Worm (Caenorhabditis elegans) whole organism, L4 larva: Measurements from ENCODE around the gene grl-22.

Source experiments
- F49E8.2 ChIP-seq: sonication (generic microtip); optimal IDR thresholded peaks from 2 replicates; lab custom pipeline; 2016; ENCODE audit warnings: missing compliant biosample characterization, mild to moderate bottlenecking, missing genetic modification characterization, borderline replicate concordance
- T26A8.4 ChIP-seq: fragments of 200-800 bp; sonication (Bioruptor generic); IDR thresholded peaks from 2 replicates; pipeline ENCODE4 v1.3.6; 2022; ENCODE audit warnings: missing genetic modification characterization, missing compliant biosample characterization
- Y105C5A.15 ChIP-seq: fragments of 200-800 bp; sonication (Bioruptor generic); IDR thresholded peaks from 2 replicates; pipeline ENCODE4 v1.3.6; 2022; ENCODE audit warnings: missing genetic modification characterization, missing compliant biosample characterization
- Y5F2A.4 ChIP-seq: fragments of 200-800 bp; sonication (Bioruptor generic); optimal IDR thresholded peaks from 2 replicates; lab custom pipeline; 2018; ENCODE audit warnings: mild to moderate bottlenecking, missing genetic modification characterization, missing compliant biosample characterization
- Y75B8A.6 ChIP-seq: fragments of 200-800 bp; sonication (Bioruptor generic); IDR thresholded peaks from 2 replicates; pipeline ENCODE4 v1.3.6; 2022; ENCODE audit warnings: missing genetic modification reagents, missing genetic modification characterization, missing compliant biosample characterization
- ZK337.2 ChIP-seq: fragments of 200-800 bp; sonication (Bioruptor generic); IDR thresholded peaks from 2 replicates; pipeline ENCODE4 v1.3.6; 2022; ENCODE audit warnings: missing genetic modification reagents, missing genetic modification characterization, missing compliant biosample characterization
- aha-1 ChIP-seq: fragments of 150-350 bp; peaks from one replicate; lab custom pipeline; 2014; ENCODE audit warnings: missing biosample characterization, missing genetic modification characterization
- arid-1 ChIP-seq: fragments of 200-800 bp; sonication (Bioruptor generic); conservative IDR thresholded peaks from 2 replicates; pipeline ENCODE4 v1.3.6; 2022; ENCODE audit warnings: missing genetic modification reagents, missing genetic modification characterization, missing compliant biosample characterization
- ceh-62 ChIP-seq: sonication (generic microtip); optimal IDR thresholded peaks from 2 replicates; lab custom pipeline; 2017; ENCODE audit warnings: missing biosample characterization, missing genetic modification characterization
- ceh-82 ChIP-seq: sonication (generic microtip); optimal IDR thresholded peaks from 2 replicates; lab custom pipeline; 2017; ENCODE audit warnings: missing biosample characterization, missing genetic modification characterization
- daf-12 ChIP-seq: fragments of 150-350 bp; optimal IDR thresholded peaks from 2 replicates; lab custom pipeline; 2014; ENCODE audit warnings: missing biosample characterization, missing genetic modification reagents, missing genetic modification characterization
- daf-8 ChIP-seq: fragments of 200-800 bp; sonication (Bioruptor generic); IDR thresholded peaks from 2 replicates; pipeline ENCODE4 v1.3.6; 2022; ENCODE audit warnings: missing genetic modification characterization, missing compliant biosample characterization
- dmd-6 ChIP-seq: fragments of 200-800 bp; sonication (Bioruptor generic); IDR thresholded peaks from 2 replicates; pipeline ENCODE4 v1.3.6; 2022; ENCODE audit warnings: missing genetic modification reagents, missing genetic modification characterization, missing compliant biosample characterization
- dmd-9 ChIP-seq: fragments of 200-800 bp; sonication (Bioruptor generic); IDR thresholded peaks from 2 replicates; pipeline ENCODE4 v1.3.6; 2022; ENCODE audit warnings: missing genetic modification reagents, missing genetic modification characterization, missing compliant biosample characterization
- dpl-1 ChIP-seq: fragments of 150-350 bp; optimal IDR thresholded peaks from 2 replicates; lab custom pipeline; 2014; ENCODE audit warnings: missing biosample characterization, missing genetic modification reagents, missing genetic modification characterization
- duxl-1 ChIP-seq: sonication (generic microtip); optimal IDR thresholded peaks from 2 replicates; lab custom pipeline; 2016; ENCODE audit warnings: mild to moderate bottlenecking, missing genetic modification characterization, moderate library complexity, missing compliant biosample characterization; ENCODE audit not compliant: poor library complexity
- egl-43 ChIP-seq: fragments of 200-800 bp; sonication (Bioruptor generic); IDR thresholded peaks from 2 replicates; pipeline ENCODE4 v1.3.6; 2022; ENCODE audit warnings: missing genetic modification reagents, missing genetic modification characterization, missing compliant biosample characterization
- hif-1 ChIP-seq, 2 experiments: sonication (generic microtip); optimal IDR thresholded peaks; 2 replicates each; lab custom pipeline; 2016 to 2017; ENCODE audit warnings: missing compliant biosample characterization in 2 of 2, missing genetic modification characterization in 2 of 2, missing genetic modification reagents in 2 of 2, missing genotype in 2 of 2, mild to moderate bottlenecking in 1 of 2
- hlh-30 ChIP-seq: sonication (generic microtip); optimal IDR thresholded peaks from 2 replicates; lab custom pipeline; 2017; ENCODE audit warnings: antibody characterized with exemption, mild to moderate bottlenecking, missing genetic modification characterization, missing compliant biosample characterization; ENCODE audit not compliant: insufficient read depth
- lin-39 ChIP-seq: fragments of 150-350 bp; optimal IDR thresholded peaks from 2 replicates; lab custom pipeline; 2014; ENCODE audit warnings: missing biosample characterization, missing genetic modification reagents, missing genetic modification characterization
- lsy-2 ChIP-seq, 2 experiments: fragments of 150-350 bp in 1 of 2; sonication (generic microtip) in 1 of 2; optimal IDR thresholded peaks; 2 replicates each; lab custom pipeline; 2014 to 2017; ENCODE audit warnings: missing biosample characterization in 2 of 2, missing genetic modification characterization in 2 of 2
- mxl-3 ChIP-seq: fragments of 200-800 bp; sonication (Bioruptor generic); optimal IDR thresholded peaks from 2 replicates; lab custom pipeline; 2018; ENCODE audit warnings: mild to moderate bottlenecking, missing genetic modification characterization, missing compliant biosample characterization
- nhr-10 ChIP-seq: fragments of 150-350 bp; optimal IDR thresholded peaks from 2 replicates; lab custom pipeline; 2014; ENCODE audit warnings: missing biosample characterization, missing genetic modification characterization
- nhr-11 ChIP-seq: fragments of 150-350 bp; optimal IDR thresholded peaks from 2 replicates; lab custom pipeline; 2014; ENCODE audit warnings: missing biosample characterization, missing genetic modification characterization
- nhr-48 ChIP-seq: sonication (generic microtip); optimal IDR thresholded peaks from 2 replicates; lab custom pipeline; 2016; ENCODE audit warnings: mild to moderate bottlenecking, missing genetic modification characterization, missing compliant biosample characterization
- nhr-77 ChIP-seq: fragments of 150-350 bp; optimal IDR thresholded peaks from 2 replicates; lab custom pipeline; 2014; ENCODE audit warnings: missing biosample characterization, missing genetic modification characterization
- pha-4 ChIP-seq, 2 experiments: fragments of 150-350 bp in 1 of 2; fragments of 200-800 bp in 1 of 2; sonication (Bioruptor generic) in 1 of 2; IDR thresholded peaks in 1 of 2; optimal IDR thresholded peaks in 1 of 2; 2 replicates each; pipeline versions ENCODE4 v1.3.6 to Lab custom; 2014 to 2022; ENCODE audit warnings: missing genetic modification characterization in 2 of 2, missing genetic modification reagents in 2 of 2, missing biosample characterization in 1 of 2, missing compliant biosample characterization in 1 of 2
- saeg-2 ChIP-seq: fragments of 200-800 bp; sonication (Bioruptor generic); IDR thresholded peaks from 2 replicates; pipeline ENCODE4 v1.3.6; 2022; ENCODE audit warnings: missing genetic modification reagents, missing genetic modification characterization, missing compliant biosample characterization
- set-16 ChIP-seq: fragments of 200-800 bp; sonication (Bioruptor generic); IDR thresholded peaks from 2 replicates; pipeline ENCODE4 v1.3.6; 2022; ENCODE audit warnings: missing genetic modification reagents, missing genetic modification characterization, missing compliant biosample characterization
- unc-130 ChIP-seq: sonication (generic microtip); optimal IDR thresholded peaks from 2 replicates; lab custom pipeline; 2016; ENCODE audit warnings: missing genetic modification reagents, missing genetic modification characterization, missing compliant biosample characterization
- unc-39 ChIP-seq: sonication (generic microtip); optimal IDR thresholded peaks from 2 replicates; lab custom pipeline; 2017; ENCODE audit warnings: missing biosample characterization, missing genetic modification characterization
- unc-62 ChIP-seq, 3 experiments: fragments of 150-350 bp in 1 of 3; sonication (generic microtip); optimal IDR thresholded peaks in 2 of 3; peaks in 1 of 3; 1 replicate in 1 of 3; 2 replicates in 2 of 3; lab custom pipeline; 2014 to 2017; ENCODE audit warnings: missing biosample characterization in 3 of 3, missing genetic modification characterization in 3 of 3, missing genetic modification reagents in 3 of 3, missing genotype in 1 of 3
- zfp-3 ChIP-seq: fragments of 200-800 bp; sonication (Bioruptor generic); conservative IDR thresholded peaks from 2 replicates; pipeline ENCODE4 v1.3.6; 2022; ENCODE audit warnings: missing genetic modification reagents, missing genetic modification characterization, missing compliant biosample characterization
- ztf-7 ChIP-seq: fragments of 150-350 bp; optimal IDR thresholded peaks from 2 replicates; lab custom pipeline; 2014; ENCODE audit warnings: missing biosample characterization, missing genetic modification characterization

grl-22 gene

ce11 chrIII:5413680-5414079 lies at the start of gene grl-22:
grl-22 (minus strand) TSS chrIII:5414011.
- peak; percentile 45; the same call in 1 of the 2 replicates for TF ChIP-seq egl-43
- 0 out of 2 replicates have a peak, but pooled peaks have one; percentile 18 for TF ChIP-seq dmd-9 (GFP tag; lab: Robert Waterston, UW)
- peak in 1 of 2 experiments; percentile 42 for TF ChIP-seq unc-62 (GFP tag; optimal IDR thresholded peaks at IDR 0.05 in 1 of 2; lab: Kevin White, UChicago)
- no peak for TF ChIP-seq unc-62 (tag; optimal IDR thresholded peaks at IDR 0.05; lab: Kevin White, UChicago)
- TF ChIP-seq zfp-3 (GFP tag; lab: Robert Waterston, UW) = no peak
- TF ChIP-seq set-16 (GFP tag; lab: Robert Waterston, UW) = peak; percentile 87

ce11 chrIII:5461079-5461478 lies 47.3 kb upstream of the grl-22 start, which contains the start of gene F48E8.3:
F48E8.3 (plus strand) TSS chrIII:5461379.
- TF ChIP-seq ztf-7 (no peak), Y5F2A.4 (GFP tag; lab: Kevin White, UChicago) (no peak), nhr-77 (no peak), daf-12 (tag; lab: Kevin White, UChicago) (no peak), saeg-2 (GFP tag; lab: Robert Waterston, UW) (no peak), hif-1 (tag; optimal IDR thresholded peaks at IDR 0.05; lab: Kevin White, UChicago) (no peak), Y105C5A.15 (no peak), daf-8 (GFP tag; lab: Robert Waterston, UW) (no peak), duxl-1 (tag; lab: Kevin White, UChicago) (no peak), dpl-1 (GFP tag; lab: Kevin White, UChicago) (no peak), nhr-11 (tag; lab: Kevin White, UChicago) (no peak)

DNA sequence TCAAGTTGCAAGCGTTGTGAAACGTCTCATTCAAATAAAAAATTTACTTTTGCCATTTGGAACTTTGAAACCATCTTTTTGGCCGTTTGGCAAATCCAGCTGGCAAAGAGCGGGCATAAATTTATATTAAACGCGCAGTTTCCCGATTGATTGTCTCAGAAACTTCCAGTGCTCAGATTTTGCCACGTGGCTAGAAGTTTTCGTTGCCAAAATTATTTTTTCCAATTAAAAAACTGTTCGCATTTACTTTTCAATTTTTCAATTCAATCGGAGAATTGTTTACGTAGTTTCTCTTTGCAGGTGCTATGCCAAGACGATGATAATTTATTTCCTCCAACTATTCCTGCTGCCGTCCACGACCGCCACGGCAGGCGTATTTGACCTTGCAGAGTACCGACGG lies 39.5 kb upstream of the grl-22 start, which contains the start of gene F48E8.4:
TSS of gene F48E8.4 (plus strand) at position 301 of the 400 bp plus-strand sequence.
- TF ChIP-seq Y75B8A.6 (GFP tag; lab: Robert Waterston, UW) (no peak), aha-1 (tag; lab: Kevin White, UChicago) (peak; percentile 31), unc-39 (tag; lab: Kevin White, UChicago) (no peak), T26A8.4 (GFP tag; lab: Robert Waterston, UW) (0 out of 2 replicates have a peak, but pooled peaks have one; percentile 20)

DNA sequence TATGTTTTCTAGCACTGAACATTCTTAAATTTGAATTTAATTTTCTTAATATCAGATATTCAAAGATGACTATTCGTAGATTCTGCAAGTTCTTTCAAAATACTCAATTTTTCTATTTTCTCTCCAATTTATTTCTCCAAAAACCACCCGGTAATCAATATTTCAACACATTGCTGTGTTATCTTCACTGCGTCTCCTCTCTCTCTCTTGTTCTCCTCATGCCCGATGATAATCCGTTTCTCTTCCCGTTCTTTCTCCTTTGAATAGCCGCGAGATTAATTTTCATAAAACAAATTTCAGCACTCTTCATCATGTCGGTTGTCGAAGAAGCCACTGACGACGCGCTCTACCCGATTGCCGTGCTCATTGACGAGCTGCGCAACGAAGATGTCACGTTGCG lies 36.6 kb upstream of the grl-22 start, which contains the start of gene paa-1:
TSS of gene paa-1 (plus strand) at position 301 of the 400 bp plus-strand sequence.
- TF ChIP-seq nhr-77 (no peak), mxl-3 (GFP tag; lab: Kevin White, UChicago) (no peak), unc-130 (no peak), ceh-82 (tag; lab: Kevin White, UChicago) (no peak), arid-1 (no peak), ceh-62 (tag; lab: Kevin White, UChicago) (no peak), F49E8.2 (tag; lab: Kevin White, UChicago) (no peak), pha-4 (GFP tag; IDR thresholded peaks at IDR 0.05; lab: Robert Waterston, UW) (no peak), pha-4 (tag; optimal IDR thresholded peaks at IDR 0.05; lab: Kevin White, UChicago) (no peak), hlh-30 (tag; lab: Kevin White, UChicago) (no peak), lsy-2 (tag; optimal IDR thresholded peaks at IDR 0.05; lab: Kevin White, UChicago) (no peak), nhr-10 (tag; lab: Kevin White, UChicago) (no peak), lin-39 (tag; lab: Kevin White, UChicago) (no peak), nhr-48 (tag; lab: Kevin White, UChicago) (no peak), dmd-6 (GFP tag; lab: Robert Waterston, UW) (no peak), unc-62 (GFP tag; optimal IDR thresholded peaks at IDR 0.05 in 1 of 2; lab: Kevin White, UChicago) (no peak), unc-62 (tag; optimal IDR thresholded peaks at IDR 0.05; lab: Kevin White, UChicago) (no peak), aha-1 (tag; lab: Kevin White, UChicago) (no peak), ZK337.2 (GFP tag; lab: Robert Waterston, UW) (no peak)
